Fruit fly (Drosophila melanogaster) whole organism, prepupa: Measurements from ENCODE around the gene CG3397.

Experiments used
- CG10631 ChIP-seq: fragments of 200-800 bp; sonication (Bioruptor generic); optimal IDR thresholded peaks from 2 replicates; lab custom pipeline; 2016; ENCODE audit warnings: missing biosample characterization, missing genetic modification characterization
- CG11294 ChIP-seq: fragments of 200-800 bp; sonication (Bioruptor generic); IDR thresholded peaks from 2 replicates; pipeline ENCODE4 v1.3.6; 2022; ENCODE audit warnings: missing biosample characterization, missing genetic modification characterization
- CG11762 ChIP-seq: fragments of 200-800 bp; sonication (Bioruptor generic); optimal IDR thresholded peaks from 3 replicates; lab custom pipeline; 2016; ENCODE audit warnings: missing biosample characterization, missing genetic modification characterization; ENCODE audit not compliant: insufficient read depth
- CG11902 ChIP-seq: fragments of 200-800 bp; sonication (Bioruptor generic); optimal IDR thresholded peaks from 3 replicates; lab custom pipeline; 2016; ENCODE audit warnings: missing biosample characterization, missing genetic modification characterization
- CG15336 ChIP-seq: fragments of 200-800 bp; sonication (Bioruptor generic); IDR thresholded peaks from 2 replicates; pipeline ENCODE4 v1.3.6; 2022; ENCODE audit warnings: missing biosample characterization, missing genetic modification characterization
- CG1621 ChIP-seq: fragments of 200-800 bp; sonication (Bioruptor generic); optimal IDR thresholded peaks from 3 replicates; lab custom pipeline; 2018; ENCODE audit warnings: missing biosample characterization, mild to moderate bottlenecking, missing genetic modification characterization
- CG31627 ChIP-seq: fragments of 200-800 bp; sonication (Bioruptor generic); optimal IDR thresholded peaks from 3 replicates; lab custom pipeline; 2016; ENCODE audit warnings: missing biosample characterization, missing genetic modification characterization
- CG32006 ChIP-seq: fragments of 200-800 bp; sonication (Bioruptor generic); optimal IDR thresholded peaks from 3 replicates; lab custom pipeline; 2017; ENCODE audit warnings: missing biosample characterization, mild to moderate bottlenecking, missing genetic modification characterization
- CG34406 ChIP-seq: fragments of 200-800 bp; sonication (Bioruptor generic); optimal IDR thresholded peaks from 3 replicates; lab custom pipeline; 2016; ENCODE audit warnings: missing biosample characterization, missing genetic modification characterization
- CG3919 ChIP-seq: fragments of 200-800 bp; sonication (Bioruptor generic); optimal IDR thresholded peaks from 3 replicates; lab custom pipeline; 2016; ENCODE audit warnings: missing biosample characterization, missing genetic modification characterization
- CG4318 ChIP-seq: fragments of 200-800 bp; sonication (Bioruptor generic); optimal IDR thresholded peaks from 3 replicates; lab custom pipeline; 2017; ENCODE audit warnings: missing biosample characterization, mild to moderate bottlenecking, missing genetic modification characterization
- CG6163 ChIP-seq: fragments of 200-800 bp; sonication (Bioruptor generic); IDR thresholded peaks from 3 replicates; pipeline ENCODE4 v1.3.6; 2022; ENCODE audit warnings: missing biosample characterization, missing genetic modification characterization
- CG6792 ChIP-seq: fragments of 200-800 bp; sonication (Bioruptor generic); optimal IDR thresholded peaks from 3 replicates; lab custom pipeline; 2016; ENCODE audit warnings: missing biosample characterization, missing genetic modification characterization
- CG6854 ChIP-seq: fragments of 200-800 bp; sonication (Bioruptor generic); optimal IDR thresholded peaks from 2 replicates; lab custom pipeline; 2017; ENCODE audit warnings: missing biosample characterization, mild to moderate bottlenecking, missing genetic modification characterization
- CG7368 ChIP-seq: fragments of 200-800 bp; sonication (Bioruptor generic); optimal IDR thresholded peaks from 3 replicates; lab custom pipeline; 2016; ENCODE audit warnings: missing biosample characterization, missing genetic modification characterization
- CG8319 ChIP-seq: fragments of 200-800 bp; sonication (Bioruptor generic); optimal IDR thresholded peaks from 3 replicates; lab custom pipeline; 2016; ENCODE audit warnings: missing biosample characterization, missing genetic modification characterization
- CG8632 ChIP-seq: fragments of 200-800 bp; sonication (Bioruptor generic); optimal IDR thresholded peaks from 3 replicates; lab custom pipeline; 2016; ENCODE audit warnings: missing biosample characterization, missing genetic modification characterization
- CG9139 ChIP-seq: fragments of 200-800 bp; sonication (Bioruptor generic); optimal IDR thresholded peaks from 3 replicates; lab custom pipeline; 2017; ENCODE audit warnings: missing biosample characterization, mild to moderate bottlenecking, missing genetic modification characterization
- Eip75B ChIP-seq: fragments of 200-800 bp; sonication (Bioruptor generic); optimal IDR thresholded peaks from 3 replicates; lab custom pipeline; 2016; ENCODE audit warnings: missing biosample characterization, missing genetic modification characterization
- Eip78C ChIP-seq: fragments of 200-800 bp; sonication (Bioruptor generic); peaks from one replicate; lab custom pipeline; 2016; ENCODE audit warnings: missing biosample characterization, missing genetic modification characterization
- Eip93F ChIP-seq: fragments of 200-800 bp; sonication (Bioruptor generic); optimal IDR thresholded peaks from 2 replicates; lab custom pipeline; 2016; ENCODE audit warnings: missing biosample characterization, mild to moderate bottlenecking, missing genetic modification characterization
- Ets21C ChIP-seq: fragments of 200-800 bp; sonication (Bioruptor generic); optimal IDR thresholded peaks from 3 replicates; lab custom pipeline; 2016; ENCODE audit warnings: missing biosample characterization, missing genetic modification characterization
- Gug ChIP-seq: fragments of 200-800 bp; sonication (Bioruptor generic); IDR thresholded peaks from 2 replicates; pipeline ENCODE4 v1.3.6; 2022; ENCODE audit warnings: missing biosample characterization, missing genetic modification characterization
- Hr38 ChIP-seq: sonication (Bioruptor generic); optimal IDR thresholded peaks from 2 replicates; lab custom pipeline; 2016; ENCODE audit warnings: missing biosample characterization, missing genetic modification characterization
- Hr39 ChIP-seq: fragments of 200-800 bp; sonication (Bioruptor generic); optimal IDR thresholded peaks from 2 replicates; lab custom pipeline; 2016; ENCODE audit warnings: missing biosample characterization, missing genetic modification characterization
- OdsH ChIP-seq: fragments of 200-800 bp; sonication (Bioruptor generic); optimal IDR thresholded peaks from 3 replicates; lab custom pipeline; 2016; ENCODE audit warnings: missing biosample characterization, missing genetic modification characterization
- Smox ChIP-seq: fragments of 200-800 bp; sonication (Bioruptor generic); optimal IDR thresholded peaks from 3 replicates; lab custom pipeline; 2016; ENCODE audit warnings: missing biosample characterization, missing genetic modification characterization
- Sox102F ChIP-seq: fragments of 200-800 bp; sonication (Bioruptor generic); optimal IDR thresholded peaks from 2 replicates; lab custom pipeline; 2016; ENCODE audit warnings: missing biosample characterization, mild to moderate bottlenecking, missing genetic modification characterization
- acj6 ChIP-seq: fragments of 200-800 bp; sonication (Bioruptor generic); optimal IDR thresholded peaks from 3 replicates; lab custom pipeline; 2016; ENCODE audit warnings: missing biosample characterization, missing genetic modification characterization
- cyc ChIP-seq: fragments of 200-800 bp; sonication (Bioruptor generic); optimal IDR thresholded peaks from 3 replicates; lab custom pipeline; 2016; ENCODE audit warnings: missing biosample characterization, missing genetic modification characterization
- dac ChIP-seq: fragments of 200-800 bp; sonication (Bioruptor generic); optimal IDR thresholded peaks from 2 replicates; lab custom pipeline; 2017; ENCODE audit warnings: missing biosample characterization, mild to moderate bottlenecking, missing genetic modification characterization
- dsx ChIP-seq: fragments of 200-800 bp; optimal IDR thresholded peaks from 3 replicates; lab custom pipeline; 2019; ENCODE audit warnings: missing biosample characterization, mild to moderate bottlenecking, missing genetic modification characterization, moderate library complexity; ENCODE audit not compliant: poor library complexity, severe bottlenecking
- esn ChIP-seq: fragments of 200-800 bp; sonication (Bioruptor generic); optimal IDR thresholded peaks from 2 replicates; lab custom pipeline; 2016; ENCODE audit warnings: missing biosample characterization, mild to moderate bottlenecking, missing genetic modification characterization, moderate library complexity
- fd85E ChIP-seq: fragments of 200-800 bp; sonication (Bioruptor generic); optimal IDR thresholded peaks from 3 replicates; lab custom pipeline; 2016; ENCODE audit warnings: missing biosample characterization, missing genetic modification characterization
- lz ChIP-seq: fragments of 200-800 bp; sonication (Bioruptor generic); optimal IDR thresholded peaks from 3 replicates; lab custom pipeline; 2016; ENCODE audit warnings: missing biosample characterization, missing genetic modification characterization
- net ChIP-seq: fragments of 200-800 bp; sonication (Bioruptor generic); optimal IDR thresholded peaks from 3 replicates; lab custom pipeline; 2016; ENCODE audit warnings: missing biosample characterization, missing genetic modification characterization
- pdm3 ChIP-seq: fragments of 200-800 bp; sonication (Bioruptor generic); optimal IDR thresholded peaks from 3 replicates; lab custom pipeline; 2016; ENCODE audit warnings: missing biosample characterization, missing genetic modification characterization
- salr ChIP-seq, 2 experiments: fragments of 200-800 bp; sonication (Bioruptor generic); optimal IDR thresholded peaks; 3 replicates each; lab custom pipeline; 2016 to 2018; ENCODE audit warnings: missing biosample characterization in 2 of 2, missing genetic modification characterization in 2 of 2, mild to moderate bottlenecking in 1 of 2
- ss ChIP-seq, 2 experiments: fragments of 200-800 bp; sonication (Bioruptor generic); optimal IDR thresholded peaks; 2 replicates in 1 of 2; 3 replicates in 1 of 2; lab custom pipeline; 2017 to 2018; ENCODE audit warnings: mild to moderate bottlenecking in 2 of 2, missing biosample characterization in 2 of 2, missing genetic modification characterization in 2 of 2, moderate library complexity in 1 of 2
- topi ChIP-seq: fragments of 200-800 bp; sonication (Bioruptor generic); optimal IDR thresholded peaks from 3 replicates; lab custom pipeline; 2016; ENCODE audit warnings: missing biosample characterization, missing genetic modification characterization
- vri ChIP-seq: fragments of 200-800 bp; sonication (Bioruptor generic); optimal IDR thresholded peaks from 3 replicates; lab custom pipeline; 2016; ENCODE audit warnings: missing biosample characterization, mild to moderate bottlenecking, missing genetic modification characterization

Gene CG3397

DNA sequence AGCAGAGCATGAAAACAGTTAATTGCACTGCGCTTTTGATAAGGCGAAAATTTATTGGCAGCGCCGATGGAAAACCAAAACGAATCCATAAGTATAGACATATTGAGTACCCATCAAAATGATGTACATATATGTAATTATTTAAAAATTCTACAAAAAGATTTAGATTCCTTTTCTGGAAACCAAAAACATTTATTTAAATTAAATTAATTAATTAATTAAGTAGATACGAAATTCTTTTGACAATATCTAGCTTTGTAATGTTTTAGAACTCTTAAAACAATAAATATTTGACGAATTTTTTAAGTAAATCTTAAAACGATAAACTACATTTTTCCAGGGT, 7.0 kb downstream of the CG3397 start (continued):
- TF ChIP-seq CG6792 (GFP tag; lab: Kevin White, UChicago): no peak
- TF ChIP-seq pdm3: no peak
- TF ChIP-seq Eip93F (GFP tag; lab: Kevin White, UChicago): no peak
- TF ChIP-seq lz (GFP tag; lab: Kevin White, UChicago): no peak
- 0 out of 3 replicates have a peak, but pooled peaks have one; percentile 6 for TF ChIP-seq CG6163 (GFP tag; lab: Robert Waterston, UW)
- no peak for TF ChIP-seq cyc (GFP tag; lab: Kevin White, UChicago)
- TF ChIP-seq CG34406 (GFP tag; lab: Kevin White, UChicago): peak; percentile 18
- no peak for TF ChIP-seq CG11762 (GFP tag; lab: Kevin White, UChicago)
- TF ChIP-seq CG4318 (GFP tag; lab: Kevin White, UChicago): no peak
- peak; percentile 9 for TF ChIP-seq OdsH (GFP tag; lab: Kevin White, UChicago)
- TF ChIP-seq CG31627 (GFP tag; lab: Kevin White, UChicago): no peak
- no peak for TF ChIP-seq CG8319 (GFP tag; lab: Kevin White, UChicago)
- TF ChIP-seq CG10631 (GFP tag; lab: Kevin White, UChicago): no peak
- no peak for TF ChIP-seq CG11902 (GFP tag; lab: Kevin White, UChicago)
- no peak for TF ChIP-seq Gug (GFP tag; lab: Robert Waterston, UW)
- peak; percentile 55 for TF ChIP-seq CG32006 (GFP tag; lab: Kevin White, UChicago)
- TF ChIP-seq Eip75B (GFP tag; lab: Kevin White, UChicago): no peak
- TF ChIP-seq CG8632 (GFP tag; lab: Kevin White, UChicago): no peak
- TF ChIP-seq CG3919 (GFP tag; lab: Kevin White, UChicago): peak; percentile 34
- TF ChIP-seq CG15336 (GFP tag; lab: Robert Waterston, UW): peak; percentile 66

DNA sequence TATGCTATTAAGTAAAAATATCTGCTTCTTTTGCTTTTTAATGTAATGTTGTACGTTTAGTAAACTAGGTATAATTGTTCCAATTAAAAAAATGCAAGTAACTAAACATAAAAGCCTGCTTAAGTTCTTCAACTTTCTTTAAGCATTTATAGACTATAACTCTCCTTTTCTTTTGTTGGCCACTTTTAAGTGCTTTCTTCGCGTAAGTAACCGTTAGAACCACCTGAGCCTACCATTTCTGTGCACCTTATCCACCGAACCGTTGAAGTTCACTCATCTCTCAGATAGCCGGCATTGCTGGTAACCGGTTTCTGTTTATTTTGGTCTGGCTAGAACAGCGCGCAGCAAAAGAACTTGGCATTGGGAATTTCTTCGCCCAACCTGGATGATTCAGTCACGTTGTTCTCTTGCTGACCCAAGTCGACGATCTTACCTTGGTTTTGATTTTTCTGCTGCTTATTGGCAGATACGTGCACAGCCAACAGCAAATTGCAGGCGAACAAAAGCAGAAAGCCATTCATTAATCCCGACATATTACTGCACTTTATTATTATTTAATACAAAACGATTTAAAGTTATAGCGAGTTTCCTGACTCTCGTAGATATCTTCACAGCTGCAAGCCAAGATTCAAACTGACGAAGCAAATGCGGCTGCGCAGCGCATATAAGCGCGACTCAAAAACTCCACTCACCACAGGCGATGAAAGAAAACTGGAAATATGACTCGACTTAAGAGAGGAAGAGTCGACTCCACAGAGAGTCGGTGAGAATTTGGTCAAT, 7.6 kb downstream of the CG3397 start, which contains the start of gene CG10005:
CG10005 (minus strand) TSS at position 642 of the 780 bp plus-strand sequence.
- no peak for TF ChIP-seq Hr39
- peak; percentile 59 for TF ChIP-seq CG9139 (GFP tag; lab: Kevin White, UChicago)
- no peak for TF ChIP-seq dac (GFP tag; lab: Kevin White, UChicago)
- peak; percentile 22 to 59 for TF ChIP-seq ss (GFP tag; optimal IDR thresholded peaks at IDR 0.05; lab: Kevin White, UChicago)
- peak; percentile 67 for TF ChIP-seq vri (GFP tag; lab: Kevin White, UChicago)
- TF ChIP-seq CG10631 (GFP tag; lab: Kevin White, UChicago): no peak
- no peak for TF ChIP-seq CG1621 (tag; lab: Kevin White, UChicago)
- peak; percentile 57 for TF ChIP-seq CG6854 (GFP tag; lab: Kevin White, UChicago)
- TF ChIP-seq Sox102F (GFP tag; lab: Kevin White, UChicago): peak; percentile 27
- no peak for TF ChIP-seq salr (GFP tag; optimal IDR thresholded peaks at IDR 0.05; lab: Kevin White, UChicago)
- TF ChIP-seq Eip78C (GFP tag; lab: Kevin White, UChicago): peak; percentile 77
- TF ChIP-seq fd85E (GFP tag; lab: Kevin White, UChicago): peak; percentile 27
- TF ChIP-seq CG11902 (GFP tag; lab: Kevin White, UChicago): no peak
- peak; percentile 15 for TF ChIP-seq dsx (GFP tag; lab: Kevin White, UChicago)
- TF ChIP-seq CG11294 (GFP tag; lab: Robert Waterston, UW): no peak
- TF ChIP-seq Eip75B (GFP tag; lab: Kevin White, UChicago): peak; percentile 49
- peak; percentile 4 for TF ChIP-seq topi (GFP tag; lab: Kevin White, UChicago)

DNA sequence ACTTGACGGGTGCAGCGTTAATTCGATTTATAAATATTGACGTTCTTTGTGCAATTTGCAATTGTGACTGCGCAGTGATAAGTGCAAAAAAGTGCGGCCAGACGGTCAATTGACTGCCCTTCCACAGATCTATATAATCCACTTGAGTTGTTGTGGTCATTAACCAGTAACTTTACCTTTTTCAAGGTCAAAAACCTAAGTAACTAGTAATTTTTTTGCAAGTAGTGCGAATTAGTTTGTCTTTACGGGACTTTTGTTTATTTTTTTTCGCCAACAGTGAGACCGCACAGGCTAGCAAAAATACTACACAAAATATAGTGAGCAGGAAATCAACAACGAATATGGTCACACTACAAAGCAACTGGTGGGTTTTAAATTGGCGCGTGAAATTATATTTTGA, 9.7 kb downstream of the CG3397 start, which contains the start of gene Tango9:
Tango9 (minus strand) TSS at position 280 of the 400 bp plus-strand sequence.
- TF ChIP-seq dac (GFP tag; lab: Kevin White, UChicago): no peak
- TF ChIP-seq CG11762 (GFP tag; lab: Kevin White, UChicago): peak; percentile 2
- no peak for TF ChIP-seq CG9139 (GFP tag; lab: Kevin White, UChicago)
- no peak for TF ChIP-seq CG32006 (GFP tag; lab: Kevin White, UChicago)
- TF ChIP-seq vri (GFP tag; lab: Kevin White, UChicago): peak; percentile 29
- TF ChIP-seq CG11902 (GFP tag; lab: Kevin White, UChicago): peak; percentile 45
- TF ChIP-seq Eip78C (GFP tag; lab: Kevin White, UChicago): peak; percentile 76
- peak; percentile 60 for TF ChIP-seq Hr39
- TF ChIP-seq CG8632 (GFP tag; lab: Kevin White, UChicago): peak; percentile 12
- no peak for TF ChIP-seq Smox (GFP tag; lab: Kevin White, UChicago)
- TF ChIP-seq CG1621 (tag; lab: Kevin White, UChicago): peak; percentile 45
- TF ChIP-seq CG4318 (GFP tag; lab: Kevin White, UChicago): no peak
- TF ChIP-seq salr (GFP tag; optimal IDR thresholded peaks at IDR 0.05; lab: Kevin White, UChicago): no peak
- TF ChIP-seq esn (GFP tag; lab: Kevin White, UChicago): peak; percentile 59
- TF ChIP-seq acj6 (GFP tag; lab: Kevin White, UChicago): peak; percentile 33
- peak; percentile 38 for TF ChIP-seq CG7368 (GFP tag; lab: Kevin White, UChicago)
- peak; percentile 32 for TF ChIP-seq CG34406 (GFP tag; lab: Kevin White, UChicago)
- TF ChIP-seq CG8319 (GFP tag; lab: Kevin White, UChicago): no peak
- no peak for TF ChIP-seq CG6854 (GFP tag; lab: Kevin White, UChicago)
- no peak for TF ChIP-seq Eip93F (GFP tag; lab: Kevin White, UChicago)
- no peak for TF ChIP-seq Hr38 (GFP tag; lab: Kevin White, UChicago)
- TF ChIP-seq CG15336 (GFP tag; lab: Robert Waterston, UW): 0 out of 2 replicates have a peak, but pooled peaks have one; percentile 25
- TF ChIP-seq CG11294 (GFP tag; lab: Robert Waterston, UW): no peak
- peak; percentile 35 for TF ChIP-seq CG6792 (GFP tag; lab: Kevin White, UChicago)
- peak; percentile 33 for TF ChIP-seq net
- no peak for TF ChIP-seq Ets21C (GFP tag; lab: Kevin White, UChicago)
- TF ChIP-seq Gug (GFP tag; lab: Robert Waterston, UW): no peak
- TF ChIP-seq ss (GFP tag; optimal IDR thresholded peaks at IDR 0.05; lab: Kevin White, UChicago): peak; percentile 9 to 47
- TF ChIP-seq cyc (GFP tag; lab: Kevin White, UChicago): peak; percentile 63
- TF ChIP-seq Eip75B (GFP tag; lab: Kevin White, UChicago): peak; percentile 43
